Fruit fly (Drosophila melanogaster) whole organism, embryonic: Measurements from ENCODE around the gene Mo25.
A peak's percentile ranks its signal among the peaks of the same experiment; 100 is the strongest.

Experiments used
- CG10147 ChIP-seq: fragments of 200-800 bp; sonication (Bioruptor generic); optimal IDR thresholded peaks from 2 replicates; lab custom pipeline; 2019; ENCODE audit warnings: missing biosample characterization, mild to moderate bottlenecking, missing genetic modification characterization, moderate library complexity
- CG10543 ChIP-seq: fragments of 200-800 bp; sonication (Bioruptor generic); optimal IDR thresholded peaks from 3 replicates; lab custom pipeline; 2017; ENCODE audit warnings: missing biosample characterization, mild to moderate bottlenecking, missing genetic modification characterization, moderate library complexity
- CG10565 ChIP-seq: fragments of 200-800 bp; sonication (Bioruptor generic); optimal IDR thresholded peaks from 3 replicates; lab custom pipeline; 2016; ENCODE audit warnings: missing biosample characterization, mild to moderate bottlenecking, missing genetic modification characterization
- CG10959 ChIP-seq: fragments of 200-800 bp; sonication (Bioruptor generic); IDR thresholded peaks from 2 replicates; pipeline ENCODE4 v1.3.6; 2022; ENCODE audit warnings: missing biosample characterization, missing genetic modification characterization
- CG12391 ChIP-seq: fragments of 200-800 bp; sonication (Bioruptor generic); optimal IDR thresholded peaks from 3 replicates; lab custom pipeline; 2018; ENCODE audit warnings: missing biosample characterization, mild to moderate bottlenecking, missing genetic modification characterization, moderate library complexity
- CG12744 ChIP-seq: fragments of 200-800 bp; sonication (Bioruptor generic); optimal IDR thresholded peaks from 2 replicates; lab custom pipeline; 2016; ENCODE audit warnings: missing biosample characterization, missing genetic modification characterization
- CG13424 ChIP-seq: fragments of 200-800 bp; sonication (Bioruptor generic); optimal IDR thresholded peaks from 2 replicates; lab custom pipeline; 2019; ENCODE audit warnings: missing biosample characterization, mild to moderate bottlenecking, missing genetic modification characterization, moderate library complexity
- CG14860 ChIP-seq: fragments of 200-800 bp; sonication (Bioruptor generic); IDR thresholded peaks from 3 replicates; pipeline ENCODE4 v1.3.6; 2022; ENCODE audit warnings: missing biosample characterization, missing genetic modification characterization; ENCODE audit not compliant: partially characterized antibody
- CG16813 ChIP-seq: fragments of 200-800 bp; sonication (Bioruptor generic); IDR thresholded peaks from 3 replicates; pipeline ENCODE4 v1.3.6; 2022; ENCODE audit warnings: missing biosample characterization, missing genetic modification characterization; ENCODE audit not compliant: partially characterized antibody
- CG18262 ChIP-seq: fragments of 200-800 bp; optimal IDR thresholded peaks from 3 replicates; lab custom pipeline; 2019; ENCODE audit warnings: missing biosample characterization, mild to moderate bottlenecking, missing genetic modification characterization, moderate library complexity
- CG4282 ChIP-seq: fragments of 200-800 bp; sonication (Bioruptor generic); optimal IDR thresholded peaks from 2 replicates; lab custom pipeline; 2016; ENCODE audit warnings: missing biosample characterization, missing genetic modification characterization
- CG5180 ChIP-seq: fragments of 200-800 bp; sonication (Bioruptor generic); optimal IDR thresholded peaks from 3 replicates; lab custom pipeline; 2017; ENCODE audit warnings: missing biosample characterization, missing genetic modification characterization, mild to moderate bottlenecking, moderate library complexity, missing genetic modification reagents
- CG6689 ChIP-seq: fragments of 200-800 bp; sonication (Bioruptor generic); IDR thresholded peaks from 2 replicates; pipeline ENCODE4 v1.3.6; 2022; ENCODE audit warnings: missing biosample characterization, missing genetic modification characterization
- CG7372 ChIP-seq: fragments of 200-800 bp; sonication (Bioruptor generic); IDR thresholded peaks from 2 replicates; pipeline ENCODE4 v1.3.6; 2022; ENCODE audit warnings: missing biosample characterization, missing genetic modification characterization
- CG8281 ChIP-seq: fragments of 200-800 bp; sonication (Bioruptor generic); optimal IDR thresholded peaks from 2 replicates; lab custom pipeline; 2018; ENCODE audit warnings: missing biosample characterization, mild to moderate bottlenecking, missing genetic modification characterization, moderate library complexity
- CG8388 ChIP-seq: fragments of 200-800 bp; sonication (Bioruptor generic); optimal IDR thresholded peaks from 2 replicates; lab custom pipeline; 2019; ENCODE audit warnings: missing biosample characterization, mild to moderate bottlenecking, missing genetic modification characterization, moderate library complexity
- CG8924 ChIP-seq: fragments of 200-800 bp; optimal IDR thresholded peaks from 3 replicates; lab custom pipeline; 2019; ENCODE audit warnings: missing biosample characterization, mild to moderate bottlenecking, missing genetic modification characterization, moderate library complexity
- CG9609 ChIP-seq: fragments of 200-800 bp; sonication (Bioruptor generic); optimal IDR thresholded peaks from 3 replicates; lab custom pipeline; 2016; ENCODE audit warnings: missing biosample characterization, missing genetic modification characterization
- Chrac-16 ChIP-seq: fragments of 200-800 bp; sonication (Bioruptor generic); optimal IDR thresholded peaks from 3 replicates; lab custom pipeline; 2016; ENCODE audit warnings: missing biosample characterization, missing genetic modification characterization
- CkIIα-i1 ChIP-seq: fragments of 200-800 bp; sonication (Bioruptor generic); IDR thresholded peaks from 2 replicates; pipeline ENCODE4 v1.3.6; 2022; ENCODE audit warnings: missing biosample characterization, missing genetic modification characterization
- Doc2 ChIP-seq: fragments of 200-800 bp; sonication (Bioruptor generic); IDR thresholded peaks from 2 replicates; pipeline ENCODE4 v1.3.6; 2022; ENCODE audit warnings: missing biosample characterization, missing genetic modification characterization
- ERR ChIP-seq: fragments of 200-800 bp; sonication (Bioruptor generic); optimal IDR thresholded peaks from 2 replicates; lab custom pipeline; 2016; ENCODE audit warnings: missing biosample characterization, missing genetic modification characterization
- Elba2 ChIP-seq: fragments of 200-800 bp; sonication (Bioruptor generic); optimal IDR thresholded peaks from 3 replicates; lab custom pipeline; 2016; ENCODE audit warnings: missing biosample characterization, missing genetic modification characterization
- Ets97D ChIP-seq: fragments of 200-800 bp; sonication (Bioruptor generic); optimal IDR thresholded peaks from 3 replicates; lab custom pipeline; 2016; ENCODE audit warnings: missing biosample characterization, missing genetic modification characterization
- GATAe ChIP-seq: fragments of 200-800 bp; sonication (Bioruptor generic); conservative IDR thresholded peaks from 2 replicates; pipeline ENCODE4 v1.3.6; 2022; ENCODE audit warnings: missing biosample characterization, missing genetic modification characterization
- H2.0 ChIP-seq: fragments of 200-800 bp; sonication (Bioruptor generic); IDR thresholded peaks from 2 replicates; pipeline ENCODE4 v1.3.6; 2022; ENCODE audit warnings: missing biosample characterization, missing genetic modification characterization
- Lhr ChIP-seq: fragments of 200-800 bp; sonication (Bioruptor generic); optimal IDR thresholded peaks from 3 replicates; lab custom pipeline; 2017; ENCODE audit warnings: mild to moderate bottlenecking, missing biosample characterization, missing genetic modification reagents, missing genetic modification characterization
- Meics ChIP-seq: fragments of 200-800 bp; sonication (Bioruptor generic); optimal IDR thresholded peaks from 2 replicates; lab custom pipeline; 2017; ENCODE audit warnings: missing biosample characterization, mild to moderate bottlenecking, missing genetic modification characterization
- Neu2 ChIP-seq: fragments of 200-800 bp; sonication (Bioruptor generic); optimal IDR thresholded peaks from 3 replicates; lab custom pipeline; 2016; ENCODE audit warnings: missing biosample characterization, missing genetic modification characterization, borderline replicate concordance
- Nf-YA ChIP-seq: fragments of 200-800 bp; sonication (Bioruptor generic); IDR thresholded peaks from 2 replicates; pipeline ENCODE4 v1.3.6; 2022; ENCODE audit warnings: missing biosample characterization, missing genetic modification characterization
- TFAM ChIP-seq: fragments of 200-800 bp; sonication (Bioruptor generic); optimal IDR thresholded peaks from 2 replicates; lab custom pipeline; 2017; ENCODE audit warnings: missing biosample characterization, missing genetic modification characterization, inconsistent platforms
- ash1 ChIP-seq: fragments of 200-800 bp; sonication (Bioruptor generic); optimal IDR thresholded peaks from 2 replicates; lab custom pipeline; 2018; ENCODE audit warnings: missing biosample characterization, mild to moderate bottlenecking, missing genetic modification characterization
- bigmax ChIP-seq: fragments of 200-800 bp; sonication (Bioruptor generic); optimal IDR thresholded peaks from 2 replicates; lab custom pipeline; 2018; ENCODE audit warnings: missing biosample characterization, mild to moderate bottlenecking, missing genetic modification characterization
- br ChIP-seq: fragments of >200 bp; optimal IDR thresholded peaks from 2 replicates; lab custom pipeline; 2017
- cas ChIP-seq: fragments of 200-800 bp; sonication (Bioruptor generic); IDR thresholded peaks from 2 replicates; pipeline ENCODE4 v1.3.6; 2022; ENCODE audit warnings: missing biosample characterization, missing genetic modification characterization
- ci ChIP-seq: fragments of 200-800 bp; sonication (Bioruptor generic); IDR thresholded peaks from 3 replicates; pipeline ENCODE4 v1.3.6; 2022; ENCODE audit warnings: missing biosample characterization, missing genetic modification characterization
- dati ChIP-seq: fragments of 200-800 bp; sonication (Bioruptor generic); IDR thresholded peaks from 2 replicates; pipeline ENCODE4 v1.3.6; 2022; ENCODE audit warnings: missing biosample characterization, missing genetic modification characterization
- gcm ChIP-seq: fragments of 200-800 bp; sonication (Bioruptor generic); optimal IDR thresholded peaks from 2 replicates; lab custom pipeline; 2019; ENCODE audit warnings: missing biosample characterization, mild to moderate bottlenecking, missing genetic modification characterization, moderate library complexity
- hb ChIP-seq: fragments of 200-800 bp; sonication (Bioruptor generic); IDR thresholded peaks from 3 replicates; pipeline ENCODE4 v1.3.6; 2022; ENCODE audit warnings: missing biosample characterization, missing genetic modification characterization; ENCODE audit not compliant: partially characterized antibody
- hth ChIP-seq: fragments of >200 bp; optimal IDR thresholded peaks from 2 replicates; lab custom pipeline; 2017; ENCODE audit warnings: inconsistent platforms
- kay ChIP-seq: fragments of 200-800 bp; sonication (Bioruptor generic); optimal IDR thresholded peaks from 2 replicates; lab custom pipeline; 2016; ENCODE audit warnings: missing biosample characterization, missing genetic modification characterization
- nerfin-1 ChIP-seq: fragments of 200-800 bp; sonication (Bioruptor generic); optimal IDR thresholded peaks from 3 replicates; lab custom pipeline; 2019; ENCODE audit warnings: missing biosample characterization, mild to moderate bottlenecking, missing genetic modification characterization, moderate library complexity
- nerfin-2 ChIP-seq: fragments of 200-800 bp; sonication (Bioruptor generic); IDR thresholded peaks from 2 replicates; pipeline ENCODE4 v1.3.6; 2022; ENCODE audit warnings: missing biosample characterization, missing genetic modification characterization; ENCODE audit not compliant: partially characterized antibody
- otp ChIP-seq: fragments of 200-800 bp; sonication (Bioruptor generic); IDR thresholded peaks from 3 replicates; pipeline ENCODE4, ENCODE4 v1.3.6; 2022; ENCODE audit warnings: missing biosample characterization, missing genetic modification characterization
- pfk ChIP-seq: fragments of 200-800 bp; sonication (Bioruptor generic); optimal IDR thresholded peaks from 2 replicates; lab custom pipeline; 2018; ENCODE audit warnings: missing biosample characterization, mild to moderate bottlenecking, missing genetic modification characterization, moderate library complexity
- pho ChIP-seq: fragments of 200-800 bp; sonication (Bioruptor generic); optimal IDR thresholded peaks from 2 replicates; lab custom pipeline; 2016; ENCODE audit warnings: missing biosample characterization, missing genetic modification characterization
- psq ChIP-seq: fragments of 200-800 bp; sonication (Bioruptor generic); optimal IDR thresholded peaks from 2 replicates; lab custom pipeline; 2017; ENCODE audit warnings: missing biosample characterization, missing genetic modification characterization
- wdn ChIP-seq: fragments of 200-800 bp; sonication (Bioruptor generic); IDR thresholded peaks from 2 replicates; pipeline ENCODE4 v1.3.6; 2022; ENCODE audit warnings: missing biosample characterization, missing genetic modification characterization
- wor ChIP-seq: fragments of 200-800 bp; sonication (Bioruptor generic); IDR thresholded peaks from 2 replicates; pipeline ENCODE4 v1.3.6; 2022; ENCODE audit warnings: missing biosample characterization, missing genetic modification characterization
- zfh2 ChIP-seq: fragments of 200-800 bp; sonication (Bioruptor generic); optimal IDR thresholded peaks from 2 replicates; lab custom pipeline; 2016; ENCODE audit warnings: missing biosample characterization, missing genetic modification characterization

Gene Mo25

DNA sequence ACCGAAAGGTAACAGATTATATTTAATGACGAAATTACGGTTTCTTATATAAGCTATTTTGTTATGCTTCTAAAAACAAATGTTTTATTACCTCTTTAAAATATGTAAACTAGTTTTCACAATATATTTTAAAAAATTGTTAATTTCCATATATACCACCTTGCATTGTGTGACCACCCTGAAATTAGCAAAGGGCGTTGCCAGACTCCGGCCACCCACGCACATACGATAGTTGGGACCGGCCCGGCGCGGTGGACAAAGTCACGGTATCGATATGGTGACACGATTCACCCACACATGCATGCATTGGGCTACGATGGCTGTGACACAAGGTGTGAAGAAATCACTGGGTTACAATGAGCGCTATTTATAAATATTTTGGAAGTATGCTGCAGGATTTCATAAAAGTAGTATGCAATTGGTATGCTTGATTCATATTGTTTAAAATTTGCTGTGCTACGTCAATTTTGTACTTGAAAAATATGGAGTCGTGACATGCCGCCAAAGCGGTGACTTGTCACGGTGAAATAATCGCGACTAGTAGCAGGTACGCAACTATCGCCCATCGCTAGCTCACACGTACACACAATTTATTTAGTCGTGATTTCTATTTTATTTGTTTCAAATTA is 27.2 kb downstream of the Mo25 start (continued):
- TF ChIP-seq CG8924 (tag; lab: Kevin White, UChicago) (peak; percentile 72), GATAe (GFP tag; lab: Robert Waterston, UW) (no peak), CG9609 (GFP tag; lab: Kevin White, UChicago) (peak; percentile 62), nerfin-1 (tag; lab: Kevin White, UChicago) (peak; percentile 45), CG8281 (no peak), ash1 (GFP tag; lab: Kevin White, UChicago) (no peak), Elba2 (GFP tag; lab: Kevin White, UChicago) (peak; percentile 54), TFAM (no peak), pho (GFP tag; lab: Kevin White, UChicago) (peak; percentile 67), CG8388 (GFP tag; lab: Kevin White, UChicago) (no peak), CG16813 (GFP tag; lab: Robert Waterston, UW) (peak; percentile 96), br (lab: Kevin White, UChicago) (no peak), psq (GFP tag; lab: Kevin White, UChicago) (no peak), wor (peak; percentile 42), CG14860 (GFP tag; lab: Robert Waterston, UW) (peak; percentile 91), Meics (GFP tag; lab: Kevin White, UChicago) (peak; percentile 37), CG10565 (GFP tag; lab: Kevin White, UChicago) (no peak), CG10147 (peak; percentile 36), otp (peak; percentile 41; the same call in 1 of the 3 replicates), CG10959 (GFP tag; lab: Robert Waterston, UW) (no peak), kay (peak; percentile 47), Lhr (GFP tag; lab: Kevin White, UChicago) (peak; percentile 58), Nf-YA (no peak), Neu2 (GFP tag; lab: Kevin White, UChicago) (peak; percentile 42), CG12744 (peak; percentile 9), hth (lab: Kevin White, UChicago) (no peak), CG18262 (tag; lab: Kevin White, UChicago) (peak; percentile 62), CkIIα-i1 (GFP tag; lab: Robert Waterston, UW) (no peak), ERR (GFP tag; lab: Kevin White, UChicago) (no peak), ci (GFP tag; lab: Robert Waterston, UW) (peak; percentile 77; the same call in 2 of the 3 replicates), CG5180 (no peak), hb (GFP tag; lab: Robert Waterston, UW) (peak; percentile 92), Chrac-16 (GFP tag; lab: Kevin White, UChicago) (peak; percentile 56), zfh2 (GFP tag; lab: Kevin White, UChicago) (peak; percentile 70), Doc2 (GFP tag; lab: Robert Waterston, UW) (no peak), gcm (GFP tag; lab: Kevin White, UChicago) (peak; percentile 1), pfk (no peak), H2.0 (peak; percentile 52), CG12391 (peak; percentile 73), CG13424 (tag; lab: Kevin White, UChicago) (peak; percentile 60), Ets97D (peak; percentile 76), bigmax (GFP tag; lab: Kevin White, UChicago) (no peak), cas (GFP tag; lab: Robert Waterston, UW) (0 out of 2 replicates have a peak, but pooled peaks have one; percentile 35), CG6689 (peak; percentile 99), CG7372 (GFP tag; lab: Robert Waterston, UW) (0 out of 2 replicates have a peak, but pooled peaks have one; percentile 31), nerfin-2 (GFP tag; lab: Robert Waterston, UW) (peak; percentile 86), dati (GFP tag; lab: Robert Waterston, UW) (no peak), CG4282 (GFP tag; lab: Kevin White, UChicago) (peak; percentile 6), CG10543 (GFP tag; lab: Kevin White, UChicago) (peak; percentile 57), wdn (GFP tag; lab: Robert Waterston, UW) (no peak; the same call in 1 of the 2 replicates)
